Worm (Caenorhabditis elegans) whole organism, L3 larva: ENCODE data around the gene W04B5.3.
"Not testable (repeated sequence)": the region's sequence is repeated elsewhere in the genome, so short reads cannot be mapped to it uniquely, and the experiment has no call there.

ENCODE experiments used
- fos-1 ChIP-seq: fragments of 150-350 bp; optimal IDR thresholded peaks from 2 replicates; lab custom pipeline; 2014; ENCODE audit warnings: missing biosample characterization, missing genetic modification characterization
- lin-39 ChIP-seq: fragments of 150-350 bp; optimal IDR thresholded peaks from 2 replicates; lab custom pipeline; 2018; ENCODE audit warnings: missing biosample characterization, missing genetic modification reagents, missing genetic modification characterization

ce11 chrIII:2458742-2459141 lies 40.4 kb downstream of the W04B5.3 start, which contains the start of gene E02H9.3:
- TF ChIP-seq fos-1, lin-39 (tag; lab: Kevin White, UChicago): not testable (repeated sequence)
